Worm (Caenorhabditis elegans) whole organism, late embryonic: Measurements from ENCODE around the gene dpy-3.

Source experiments
- ahr-1 ChIP-seq: sonication (generic microtip); optimal IDR thresholded peaks from 2 replicates; lab custom pipeline; 2016; ENCODE audit warnings: missing genetic modification characterization, missing compliant biosample characterization
- ceh-19 ChIP-seq: fragments of 200-800 bp; sonication (Bioruptor generic); optimal IDR thresholded peaks from 2 replicates; lab custom pipeline; 2018; ENCODE audit warnings: mild to moderate bottlenecking, missing genetic modification characterization, missing compliant biosample characterization
- ceh-2 ChIP-seq: sonication (generic microtip); optimal IDR thresholded peaks from 2 replicates; lab custom pipeline; 2016; ENCODE audit warnings: missing genotype, missing genetic modification characterization, missing compliant biosample characterization
- hlh-30 ChIP-seq: sonication (generic microtip); optimal IDR thresholded peaks from 2 replicates; lab custom pipeline; 2017; ENCODE audit warnings: antibody characterized with exemption, missing genetic modification characterization, missing compliant biosample characterization; ENCODE audit not compliant: insufficient read depth
- sox-4 ChIP-seq: sonication (generic microtip); optimal IDR thresholded peaks from 2 replicates; lab custom pipeline; 2017; ENCODE audit warnings: mild to moderate bottlenecking, missing genetic modification characterization, inconsistent platforms, missing compliant biosample characterization
- tbx-2 ChIP-seq: sonication (generic microtip); optimal IDR thresholded peaks from 2 replicates; lab custom pipeline; 2016; ENCODE audit warnings: missing genetic modification characterization, missing compliant biosample characterization
- tbx-7 ChIP-seq: sonication (generic microtip); optimal IDR thresholded peaks from 2 replicates; lab custom pipeline; 2016; ENCODE audit warnings: missing genotype, missing genetic modification characterization, missing compliant biosample characterization
- unc-3 ChIP-seq, 2 experiments: fragments of 200-800 bp in 1 of 2; sonication (Bioruptor generic) in 1 of 2; sonication (generic microtip) in 1 of 2; conservative IDR thresholded peaks in 1 of 2; optimal IDR thresholded peaks in 1 of 2; 2 replicates each; pipeline versions ENCODE4 v1.3.6 to Lab custom; 2016 to 2022; ENCODE audit warnings: missing compliant biosample characterization in 2 of 2, missing genetic modification characterization in 2 of 2, missing genetic modification reagents in 1 of 2

- TF ChIP-seq ceh-19 (no peak), tbx-2 (tag; lab: Kevin White, UChicago) (no peak), sox-4 (tag; lab: Kevin White, UChicago) (no peak), tbx-7 (tag; lab: Kevin White, UChicago) (no peak), ceh-2 (tag; lab: Kevin White, UChicago) (no peak), ahr-1 (no peak), hlh-30 (tag; lab: Kevin White, UChicago) (no peak), unc-3 (GFP tag; conservative IDR thresholded peaks at IDR 0.05; lab: Robert Waterston, UW) (no peak), unc-3 (tag; optimal IDR thresholded peaks at IDR 0.05; lab: Kevin White, UChicago) (no peak)
These were observed 4.6 kb upstream of the dpy-3 start, which contains the start of gene npax-2 for ce11 chrX:2150006-2150405.
